Worm (Caenorhabditis elegans) whole organism, L1 larva: ENCODE data around the gene slo-1.

ENCODE experiments used
- C04F5.9 ChIP-seq: sonication (generic microtip); optimal IDR thresholded peaks from 2 replicates; lab custom pipeline; 2016; ENCODE audit warnings: missing genetic modification characterization, missing compliant biosample characterization
- C34B4.2 ChIP-seq: sonication (generic microtip); optimal IDR thresholded peaks from 2 replicates; lab custom pipeline; 2017; ENCODE audit warnings: mild to moderate bottlenecking, missing genetic modification characterization, missing compliant biosample characterization
- F16B12.6 ChIP-seq: fragments of 150-350 bp; optimal IDR thresholded peaks from 2 replicates; lab custom pipeline; 2014; ENCODE audit warnings: missing biosample characterization, missing genetic modification characterization
- aha-1 ChIP-seq: fragments of 150-350 bp; optimal IDR thresholded peaks from 2 replicates; lab custom pipeline; 2014; ENCODE audit warnings: missing biosample characterization, missing genetic modification characterization
- alr-1 ChIP-seq: fragments of 200-800 bp; sonication (Bioruptor generic); optimal IDR thresholded peaks from 2 replicates; lab custom pipeline; 2018; ENCODE audit warnings: borderline replicate concordance, mild to moderate bottlenecking, missing genetic modification characterization, missing compliant biosample characterization
- ceh-63 ChIP-seq: fragments of 200-800 bp; sonication (Bioruptor generic); optimal IDR thresholded peaks from 2 replicates; lab custom pipeline; 2018; ENCODE audit warnings: mild to moderate bottlenecking, missing genetic modification characterization, missing compliant biosample characterization
- ceh-82 ChIP-seq, 3 experiments: fragments of 150-350 bp in 1 of 3; sonication (generic microtip) in 2 of 3; optimal IDR thresholded peaks; 2 replicates each; lab custom pipeline; 2014 to 2017; ENCODE audit warnings: missing biosample characterization in 3 of 3, missing genetic modification characterization in 3 of 3
- ceh-90 ChIP-seq: sonication (generic microtip); optimal IDR thresholded peaks from 2 replicates; lab custom pipeline; 2016; ENCODE audit warnings: missing genetic modification characterization, missing compliant biosample characterization
- ces-1 ChIP-seq: fragments of 150-350 bp; optimal IDR thresholded peaks from 2 replicates; lab custom pipeline; 2014; ENCODE audit warnings: missing biosample characterization, missing genetic modification reagents, missing genetic modification characterization
- egl-27 ChIP-seq, 2 experiments: fragments of 150-350 bp in 1 of 2; sonication (generic microtip); optimal IDR thresholded peaks; 3 replicates each; lab custom pipeline; 2017 to 2018; ENCODE audit warnings: missing biosample characterization in 2 of 2, missing genetic modification characterization in 2 of 2, missing genetic modification reagents in 2 of 2
- elt-2 ChIP-seq: sonication (generic microtip); optimal IDR thresholded peaks from 2 replicates; lab custom pipeline; 2016; ENCODE audit warnings: missing genetic modification characterization, mild to moderate bottlenecking, inconsistent platforms, missing compliant biosample characterization, missing genetic modification reagents
- elt-3 ChIP-seq, 6 experiments: fragments of 150-350 bp in 1 of 6; sonication (generic microtip); optimal IDR thresholded peaks; 2 replicates each; lab custom pipeline; 2017 to 2018; ENCODE audit warnings: missing biosample characterization in 6 of 6, missing genetic modification characterization in 6 of 6, inconsistent platforms in 1 of 6
- fkh-10 ChIP-seq: sonication (generic microtip); optimal IDR thresholded peaks from 2 replicates; lab custom pipeline; 2017; ENCODE audit warnings: missing biosample characterization, missing genetic modification reagents, missing genetic modification characterization
- fkh-8 ChIP-seq: sonication (generic microtip); optimal IDR thresholded peaks from 2 replicates; lab custom pipeline; 2016; ENCODE audit warnings: mild to moderate bottlenecking, missing genetic modification characterization, missing compliant biosample characterization
- grh-1 ChIP-seq: fragments of 200-800 bp; sonication (Bioruptor generic); IDR thresholded peaks from 2 replicates; pipeline ENCODE4 v1.3.6; 2022; ENCODE audit warnings: missing genetic modification reagents, missing genetic modification characterization, missing compliant biosample characterization
- hlh-17 ChIP-seq: fragments of 200-800 bp; sonication (Bioruptor generic); optimal IDR thresholded peaks from 2 replicates; lab custom pipeline; 2018; ENCODE audit warnings: missing genetic modification characterization, mild to moderate bottlenecking, missing compliant biosample characterization, moderate library complexity, borderline replicate concordance
- isw-1 ChIP-seq: fragments of 200-800 bp; sonication (Bioruptor generic); IDR thresholded peaks from 2 replicates; pipeline ENCODE4 v1.3.6; 2022; ENCODE audit warnings: missing genetic modification characterization, missing compliant biosample characterization
- lin-15B ChIP-seq: fragments of 150-350 bp; sonication (generic microtip); optimal IDR thresholded peaks from 3 replicates; lab custom pipeline; 2014; ENCODE audit warnings: missing biosample characterization, missing genetic modification characterization
- lin-35 ChIP-seq, 2 experiments: fragments of 150-350 bp; optimal IDR thresholded peaks; 2 replicates each; lab custom pipeline; 2014; ENCODE audit warnings: missing biosample characterization in 2 of 2, missing genetic modification characterization in 2 of 2, missing genetic modification reagents in 2 of 2
- lin-39 ChIP-seq: fragments of 150-350 bp; optimal IDR thresholded peaks from 2 replicates; lab custom pipeline; 2014; ENCODE audit warnings: missing biosample characterization, missing genetic modification reagents, missing genetic modification characterization
- lir-3 ChIP-seq: sonication (generic microtip); optimal IDR thresholded peaks from 2 replicates; lab custom pipeline; 2016; ENCODE audit warnings: mild to moderate bottlenecking, missing genetic modification characterization, moderate library complexity, missing compliant biosample characterization; ENCODE audit not compliant: poor library complexity
- lsy-2 ChIP-seq, 2 experiments: fragments of 150-350 bp; optimal IDR thresholded peaks; 2 replicates each; lab custom pipeline; 2014; ENCODE audit warnings: missing biosample characterization in 2 of 2, missing genetic modification characterization in 2 of 2
- mab-9 ChIP-seq: fragments of 200-800 bp; sonication (Bioruptor generic); IDR thresholded peaks from 2 replicates; pipeline ENCODE4 v1.3.6; 2022; ENCODE audit warnings: missing genetic modification reagents, missing genetic modification characterization, missing compliant biosample characterization
- mdl-1 ChIP-seq, 2 experiments: fragments of 150-350 bp; optimal IDR thresholded peaks; 2 replicates each; lab custom pipeline; 2014 to 2017; ENCODE audit warnings: missing biosample characterization in 2 of 2, missing genetic modification characterization in 2 of 2, inconsistent platforms in 1 of 2
- mep-1 ChIP-seq: fragments of 150-350 bp; optimal IDR thresholded peaks from 2 replicates; lab custom pipeline; 2014; ENCODE audit warnings: missing biosample characterization, missing genetic modification characterization
- nhr-11 ChIP-seq: fragments of 150-350 bp; optimal IDR thresholded peaks from 2 replicates; lab custom pipeline; 2014; ENCODE audit warnings: missing biosample characterization, missing genetic modification characterization
- nhr-12 ChIP-seq: sonication (generic microtip); optimal IDR thresholded peaks from 2 replicates; lab custom pipeline; 2017; ENCODE audit warnings: missing biosample characterization, missing genetic modification characterization
- nhr-20 ChIP-seq: sonication (generic microtip); optimal IDR thresholded peaks from 2 replicates; lab custom pipeline; 2016; ENCODE audit warnings: mild to moderate bottlenecking, missing genetic modification characterization, missing compliant biosample characterization
- nhr-237 ChIP-seq: fragments of 150-350 bp; optimal IDR thresholded peaks from 2 replicates; lab custom pipeline; 2014; ENCODE audit warnings: missing biosample characterization, missing genetic modification characterization
- nhr-47 ChIP-seq: sonication (generic microtip); optimal IDR thresholded peaks from 2 replicates; lab custom pipeline; 2016; ENCODE audit warnings: mild to moderate bottlenecking, missing genetic modification characterization, moderate library complexity, missing compliant biosample characterization
- nhr-71 ChIP-seq: sonication (generic microtip); optimal IDR thresholded peaks from 2 replicates; lab custom pipeline; 2016; ENCODE audit warnings: mild to moderate bottlenecking, missing genetic modification characterization, moderate library complexity, missing compliant biosample characterization
- nhr-77 ChIP-seq: fragments of 150-350 bp; optimal IDR thresholded peaks from 2 replicates; lab custom pipeline; 2014; ENCODE audit warnings: missing biosample characterization, missing genetic modification characterization
- pag-3 ChIP-seq: sonication (generic microtip); optimal IDR thresholded peaks from 2 replicates; lab custom pipeline; 2017; ENCODE audit warnings: missing genetic modification characterization, mild to moderate bottlenecking, missing compliant biosample characterization, antibody characterized with exemption, borderline replicate concordance; ENCODE audit not compliant: insufficient read depth
- skn-1 ChIP-seq: fragments of 150-350 bp; optimal IDR thresholded peaks from 2 replicates; lab custom pipeline; 2014; ENCODE audit warnings: missing biosample characterization, missing genetic modification characterization
- snpc-4 ChIP-seq: fragments of 150-350 bp; optimal IDR thresholded peaks from 2 replicates; lab custom pipeline; 2014; ENCODE audit warnings: missing biosample characterization, missing genetic modification characterization
- sup-37 ChIP-seq: fragments of 200-800 bp; sonication (Bioruptor generic); optimal IDR thresholded peaks from 2 replicates; lab custom pipeline; 2018; ENCODE audit warnings: mild to moderate bottlenecking, missing genetic modification characterization, missing compliant biosample characterization
- tbx-2 ChIP-seq: sonication (generic microtip); optimal IDR thresholded peaks from 2 replicates; lab custom pipeline; 2016; ENCODE audit warnings: missing genetic modification characterization, missing compliant biosample characterization
- tlp-1 ChIP-seq: fragments of 150-350 bp; optimal IDR thresholded peaks from 2 replicates; lab custom pipeline; 2014; ENCODE audit warnings: missing biosample characterization, missing genetic modification characterization
- unc-130 ChIP-seq: fragments of 150-350 bp; optimal IDR thresholded peaks from 2 replicates; lab custom pipeline; 2017; ENCODE audit warnings: missing biosample characterization, missing genetic modification characterization, inconsistent platforms
- unc-62 ChIP-seq: fragments of 150-350 bp; optimal IDR thresholded peaks from 2 replicates; lab custom pipeline; 2014; ENCODE audit warnings: missing biosample characterization, missing genetic modification reagents, missing genetic modification characterization
- unc-86 ChIP-seq: sonication (generic microtip); optimal IDR thresholded peaks from 2 replicates; lab custom pipeline; 2016; ENCODE audit warnings: missing genetic modification characterization, missing compliant biosample characterization
- unc-98 ChIP-seq: fragments of 200-800 bp; sonication (Bioruptor generic); IDR thresholded peaks from 2 replicates; pipeline ENCODE4 v1.3.6; 2022; ENCODE audit warnings: missing genetic modification characterization, missing compliant biosample characterization
- zip-4 ChIP-seq: fragments of 200-800 bp; sonication (Bioruptor generic); optimal IDR thresholded peaks from 2 replicates; lab custom pipeline; 2018; ENCODE audit warnings: mild to moderate bottlenecking, missing genetic modification characterization, moderate library complexity, missing compliant biosample characterization
- ztf-11 ChIP-seq, 2 experiments: sonication (generic microtip); optimal IDR thresholded peaks; 2 replicates each; lab custom pipeline; 2016 to 2017; ENCODE audit warnings: missing genetic modification characterization in 2 of 2, missing biosample characterization in 1 of 2, missing compliant biosample characterization in 1 of 2
- ztf-4 ChIP-seq: fragments of 150-350 bp; optimal IDR thresholded peaks from 2 replicates; lab custom pipeline; 2014; ENCODE audit warnings: missing biosample characterization, missing genetic modification characterization

The slo-1 gene

ce11 chrV:18490284-18490832, 1.7 kb upstream of the slo-1 start (continued):
- TF ChIP-seq nhr-12 (tag; lab: Kevin White, UChicago): no peak
- no peak for TF ChIP-seq mdl-1 (tag; optimal IDR thresholded peaks at IDR 0.05; lab: Kevin White, UChicago)
- TF ChIP-seq skn-1 (tag; lab: Kevin White, UChicago): peak; percentile 15
- TF ChIP-seq F16B12.6 (tag; lab: Kevin White, UChicago): peak; percentile 20
- no peak for TF ChIP-seq sup-37 (GFP tag; lab: Kevin White, UChicago)
- TF ChIP-seq elt-3 (tag; optimal IDR thresholded peaks at IDR 0.05; lab: Kevin White, UChicago): no peak
- TF ChIP-seq lin-39 (tag; lab: Kevin White, UChicago): no peak
- TF ChIP-seq nhr-11: no peak
- TF ChIP-seq fkh-8 (tag; lab: Kevin White, UChicago): peak; percentile 65
- TF ChIP-seq nhr-237 (tag; lab: Kevin White, UChicago): no peak
- TF ChIP-seq ztf-11 (tag; optimal IDR thresholded peaks at IDR 0.05; lab: Kevin White, UChicago): no peak
- TF ChIP-seq unc-98: no peak
- peak; percentile 23 for TF ChIP-seq snpc-4 (tag; lab: Kevin White, UChicago)
- TF ChIP-seq nhr-77 (tag; lab: Kevin White, UChicago): no peak
- peak; percentile 38 for TF ChIP-seq nhr-71 (tag; lab: Kevin White, UChicago)
- peak in 2 of 3 experiments; percentile 35 to 68 for TF ChIP-seq ceh-82 (tag; optimal IDR thresholded peaks at IDR 0.05; lab: Kevin White, UChicago)
- no peak for TF ChIP-seq ceh-90 (tag; lab: Kevin White, UChicago)
- no peak for TF ChIP-seq ztf-4 (tag; lab: Kevin White, UChicago)
- TF ChIP-seq tlp-1 (tag; lab: Kevin White, UChicago): no peak
- 0 out of 2 replicates have a peak, but pooled peaks have one; percentile 14 for TF ChIP-seq isw-1

ce11 chrV:18504610-18505009, 12.5 kb downstream of the slo-1 start:
- TF ChIP-seq grh-1 (GFP tag; lab: Robert Waterston, UW) (no peak), tbx-2 (tag; lab: Kevin White, UChicago) (no peak), nhr-47 (no peak), ceh-82 (tag; optimal IDR thresholded peaks at IDR 0.05; lab: Kevin White, UChicago) (no peak), nhr-71 (tag; lab: Kevin White, UChicago) (no peak), egl-27 (tag; optimal IDR thresholded peaks at IDR 0.05; lab: Kevin White, UChicago) (no peak), nhr-237 (tag; lab: Kevin White, UChicago) (no peak), nhr-20 (tag; lab: Kevin White, UChicago) (no peak), nhr-12 (tag; lab: Kevin White, UChicago) (no peak), ceh-63 (no peak), skn-1 (tag; lab: Kevin White, UChicago) (no peak), C04F5.9 (no peak), unc-86 (tag; lab: Kevin White, UChicago) (no peak), lin-35 (GFP tag; optimal IDR thresholded peaks at IDR 0.05; lab: Kevin White, UChicago) (no peak), hlh-17 (GFP tag; lab: Kevin White, UChicago) (no peak)

ce11 chrV:18506772-18507171, 14.7 kb downstream of the slo-1 start:
- TF ChIP-seq nhr-71 (tag; lab: Kevin White, UChicago) (no peak), fkh-10 (GFP tag; lab: Kevin White, UChicago) (no peak), lir-3 (tag; lab: Kevin White, UChicago) (no peak), nhr-77 (tag; lab: Kevin White, UChicago) (no peak), egl-27 (tag; optimal IDR thresholded peaks at IDR 0.05; lab: Kevin White, UChicago) (no peak), lin-35 (GFP tag; optimal IDR thresholded peaks at IDR 0.05; lab: Kevin White, UChicago) (no peak), elt-2 (no peak), zip-4 (GFP tag; lab: Kevin White, UChicago) (no peak), lsy-2 (tag; optimal IDR thresholded peaks at IDR 0.05; lab: Kevin White, UChicago) (no peak), C34B4.2 (tag; lab: Kevin White, UChicago) (no peak), alr-1 (tag; lab: Kevin White, UChicago) (no peak), lin-15B (no peak), unc-130 (no peak), mep-1 (no peak), aha-1 (tag; lab: Kevin White, UChicago) (no peak), ces-1 (no peak), pag-3 (tag; lab: Kevin White, UChicago) (no peak), unc-62 (no peak), mab-9 (no peak)
